Fruit fly (Drosophila melanogaster): ENCODE measurements around the gene Pgant4.
A peak's percentile ranks its signal among the peaks of the same experiment; 100 is the strongest.

- TF ChIP-seq CG16779 (GFP tag; IDR thresholded peaks at IDR 0.05) (no peak), h (optimal IDR thresholded peaks at IDR 0.05) (no peak), CG33213 (GFP tag; optimal IDR thresholded peaks at IDR 0.05) (no peak), Blimp-1 (GFP tag; optimal IDR thresholded peaks at IDR 0.05) (peak; percentile 1), CG12659 (GFP tag; optimal IDR thresholded peaks at IDR 0.05) (no peak), CG17361 (GFP tag; IDR thresholded peaks at IDR 0.05) (no peak), sqz (GFP tag; optimal IDR thresholded peaks at IDR 0.05) (no peak)
These were observed 30.7 kb upstream of the Pgant4 start for dm6 chr2L:3441673-3442072.
